In the genomic region with DNA sequence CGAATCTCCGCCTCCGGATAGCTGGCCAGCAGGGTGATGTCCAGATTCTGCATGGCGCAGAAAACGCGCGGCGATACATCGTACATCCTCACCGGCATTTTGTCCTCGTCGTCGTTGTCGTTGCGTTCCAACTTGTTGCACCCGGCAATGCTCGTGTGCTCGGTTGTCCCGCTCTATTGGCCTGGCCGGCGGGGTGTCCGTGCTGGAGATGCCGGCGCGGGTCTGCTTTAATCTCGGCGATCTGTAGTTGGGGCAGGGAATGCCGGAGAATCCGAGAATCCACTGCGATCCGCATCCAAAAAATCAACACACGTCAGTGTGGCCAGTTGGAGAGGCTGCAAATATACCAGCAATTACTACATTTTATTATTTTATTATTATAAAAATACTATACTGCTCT, we compare ENCODE assay signal across 2 fruit fly cellular contexts.
TF ChIP-seq lines count a peak whose summit lies in the region.

A gene (minus strand): TSS at position 318 of the 400 bp plus-strand sequence.

- TF ChIP-seq CTCF in whole organism, embryonic (GFP tag; optimal IDR thresholded peaks at IDR 0.05; lab: Kevin White, UChicago) = no peak

TF ChIP-seq in whole organism, embryonic, 481 proteins besides CTCF, POLR2A, EP300 and RAD21:
- TF ChIP-seq Dp (GFP tag; optimal IDR thresholded peaks at IDR 0.05; lab: Kevin White, UChicago) = no peak
- TF ChIP-seq Gug (GFP tag; IDR thresholded peaks at IDR 0.05; lab: Robert Waterston, UW) = no peak
- peak; percentile 66 for TF ChIP-seq Med (GFP tag; lab: Kevin White, UChicago)
- TF ChIP-seq ac (GFP tag; optimal IDR thresholded peaks at IDR 0.05; lab: Kevin White, UChicago) = no peak
- TF ChIP-seq pzg (GFP tag; optimal IDR thresholded peaks at IDR 0.05; lab: Kevin White, UChicago) = peak; percentile 20
- TF ChIP-seq CG34422 (GFP tag; IDR thresholded peaks at IDR 0.05; lab: Robert Waterston, UW) = peak; percentile 56; the same call in 1 of the 3 replicates
- TF ChIP-seq MESR4 (GFP tag; optimal IDR thresholded peaks at IDR 0.05; lab: Kevin White, UChicago) = peak; percentile 64
- TF ChIP-seq CG9797 (GFP tag; optimal IDR thresholded peaks at IDR 0.05; lab: Kevin White, UChicago) = peak; percentile 2
- TF ChIP-seq D (optimal IDR thresholded peaks at IDR 0.05; lab: Kevin White, UChicago) = no peak
- no peak for TF ChIP-seq D (GFP tag; optimal IDR thresholded peaks at IDR 0.05; lab: Kevin White, UChicago)
- TF ChIP-seq salm (tag; optimal IDR thresholded peaks at IDR 0.05; lab: Kevin White, UChicago) = no peak
- TF ChIP-seq ci (GFP tag; IDR thresholded peaks at IDR 0.05; lab: Robert Waterston, UW) = 0 out of 3 replicates have a peak, but pooled peaks have one; percentile 11
- no peak for TF ChIP-seq da (GFP tag; optimal IDR thresholded peaks at IDR 0.05; lab: Kevin White, UChicago)
- TF ChIP-seq CG11398 (GFP tag; optimal IDR thresholded peaks at IDR 0.05; lab: Kevin White, UChicago) = no peak
- no peak for TF ChIP-seq CG13287 (GFP tag; IDR thresholded peaks at IDR 0.05; lab: Robert Waterston, UW; ENCODE audit: partially characterized antibody)
- no peak for TF ChIP-seq zfh1 (GFP tag; IDR thresholded peaks at IDR 0.05; lab: Robert Waterston, UW)
- no peak for TF ChIP-seq CG10431 (GFP tag; optimal IDR thresholded peaks at IDR 0.05; lab: Kevin White, UChicago)
- TF ChIP-seq tgo (GFP tag; IDR thresholded peaks at IDR 0.05; lab: Robert Waterston, UW) = no peak
- TF ChIP-seq MBD-R2 (GFP tag; IDR thresholded peaks at IDR 0.05; lab: Robert Waterston, UW) = peak; percentile 58
- no peak for TF ChIP-seq hbn (GFP tag; IDR thresholded peaks at IDR 0.05; lab: Robert Waterston, UW; ENCODE audit: partially characterized antibody)
- no peak for TF ChIP-seq Kr (GFP tag; optimal IDR thresholded peaks at IDR 0.05; lab: Kevin White, UChicago)
- peak; percentile 70 for TF ChIP-seq CG3995 (GFP tag; optimal IDR thresholded peaks at IDR 0.05; lab: Kevin White, UChicago)
- peak; percentile 2 for TF ChIP-seq CG4617 (GFP tag; optimal IDR thresholded peaks at IDR 0.05; lab: Kevin White, UChicago; ENCODE audit: borderline replicate concordance)
- TF ChIP-seq eyg (GFP tag; optimal IDR thresholded peaks at IDR 0.05; lab: Kevin White, UChicago) = no peak
- TF ChIP-seq CG5245 (GFP tag; optimal IDR thresholded peaks at IDR 0.05; lab: Kevin White, UChicago) = no peak
- no peak for TF ChIP-seq Opbp (GFP tag; IDR thresholded peaks at IDR 0.05; lab: Robert Waterston, UW; ENCODE audit: partially characterized antibody)
- TF ChIP-seq org-1 (GFP tag; optimal IDR thresholded peaks at IDR 0.05; lab: Kevin White, UChicago) = no peak
- no peak for TF ChIP-seq Ada2b (GFP tag; IDR thresholded peaks at IDR 0.05; lab: Robert Waterston, UW)
- peak; percentile 86 for TF ChIP-seq scrt (GFP tag; optimal IDR thresholded peaks at IDR 0.05; lab: Kevin White, UChicago)

TF ChIP-seq in whole organism, pupa, 21 proteins besides CTCF, POLR2A, EP300 and RAD21:
- TF ChIP-seq EcR (GFP tag; optimal IDR thresholded peaks at IDR 0.05; lab: Kevin White, UChicago) (no peak), CG12605 (GFP tag; IDR thresholded peaks at IDR 0.05; lab: Robert Waterston, UW) (peak; percentile 33; the same call in 1 of the 2 replicates)
